Worm (Caenorhabditis elegans): ENCODE data around the gene phf-31.

The phf-31 gene

DNA sequence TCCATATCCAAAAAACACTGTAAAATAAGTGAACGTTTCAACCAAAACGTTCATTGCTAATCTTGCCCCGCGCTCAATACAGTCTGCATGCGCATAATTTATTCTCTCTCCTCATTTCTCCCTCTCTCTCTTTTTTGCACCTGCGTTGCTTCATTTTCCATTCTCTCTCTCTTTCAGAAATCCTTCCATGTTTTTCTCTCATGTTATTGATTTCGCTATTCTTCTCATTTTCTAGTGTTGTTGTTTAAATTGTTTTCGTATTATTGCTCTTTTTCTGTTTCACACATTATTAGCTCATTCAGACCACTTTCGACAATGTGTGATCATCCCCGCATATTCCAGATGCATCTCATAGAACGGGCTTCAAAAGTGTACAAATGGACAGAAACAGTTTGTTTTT is at the start of gene phf-31:
phf-31 (plus strand) TSS at position 301 of the 400 bp plus-strand sequence.
- TF ChIP-seq dpl-1 (GFP tag; optimal IDR thresholded peaks at IDR 0.05) (no peak), ztf-22 (GFP tag; optimal IDR thresholded peaks at IDR 0.05) (no peak), snpc-3.4 (tag; optimal IDR thresholded peaks at IDR 0.05) (no peak), ztf-28 (GFP tag; IDR thresholded peaks at IDR 0.05) (no peak), attf-3 (GFP tag; conservative IDR thresholded peaks at IDR 0.05) (no peak), sdz-38 (tag; optimal IDR thresholded peaks at IDR 0.05) (no peak), lir-1 (GFP tag; conservative IDR thresholded peaks at IDR 0.05) (no peak), hrde-1 (tag; optimal IDR thresholded peaks at IDR 0.05; ENCODE audit: borderline replicate concordance) (no peak), bed-1 (GFP tag; IDR thresholded peaks at IDR 0.05) (no peak), F39B2.1 (GFP tag; IDR thresholded peaks at IDR 0.05) (no peak), unc-62 (GFP tag; optimal IDR thresholded peaks at IDR 0.05) (no peak), ceh-100 (GFP tag; IDR thresholded peaks at IDR 0.05) (no peak), efl-1 (GFP tag; optimal IDR thresholded peaks at IDR 0.05) (no peak)

DNA sequence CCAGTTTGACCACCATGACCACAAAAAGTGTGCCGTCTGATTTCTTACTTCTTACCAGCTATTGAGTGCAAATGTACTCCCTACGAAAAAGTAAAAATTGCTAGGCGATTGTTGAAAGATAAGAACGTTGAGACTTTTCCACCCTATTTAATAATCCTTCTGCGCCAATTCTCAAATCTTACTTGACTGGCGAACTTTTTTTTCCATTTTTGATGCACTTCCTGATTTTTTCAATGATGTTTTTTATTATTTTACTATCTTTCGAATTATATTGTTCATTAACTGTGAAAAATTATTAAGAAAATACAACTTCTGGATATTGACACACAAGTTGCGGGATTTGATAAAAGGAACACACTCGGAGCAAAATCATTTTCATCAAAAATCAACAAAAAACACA is 46.2 kb upstream of the phf-31 start, which contains the start of gene daf-12:
daf-12 (plus strand) TSS at position 301 of the 400 bp plus-strand sequence.
- TF ChIP-seq sea-2 (GFP tag; IDR thresholded peaks at IDR 0.05) = no peak
- TF ChIP-seq snpc-4 (GFP tag; optimal IDR thresholded peaks at IDR 0.05) = no peak
- TF ChIP-seq snpc-4 (tag; optimal IDR thresholded peaks at IDR 0.05) = no peak

DNA sequence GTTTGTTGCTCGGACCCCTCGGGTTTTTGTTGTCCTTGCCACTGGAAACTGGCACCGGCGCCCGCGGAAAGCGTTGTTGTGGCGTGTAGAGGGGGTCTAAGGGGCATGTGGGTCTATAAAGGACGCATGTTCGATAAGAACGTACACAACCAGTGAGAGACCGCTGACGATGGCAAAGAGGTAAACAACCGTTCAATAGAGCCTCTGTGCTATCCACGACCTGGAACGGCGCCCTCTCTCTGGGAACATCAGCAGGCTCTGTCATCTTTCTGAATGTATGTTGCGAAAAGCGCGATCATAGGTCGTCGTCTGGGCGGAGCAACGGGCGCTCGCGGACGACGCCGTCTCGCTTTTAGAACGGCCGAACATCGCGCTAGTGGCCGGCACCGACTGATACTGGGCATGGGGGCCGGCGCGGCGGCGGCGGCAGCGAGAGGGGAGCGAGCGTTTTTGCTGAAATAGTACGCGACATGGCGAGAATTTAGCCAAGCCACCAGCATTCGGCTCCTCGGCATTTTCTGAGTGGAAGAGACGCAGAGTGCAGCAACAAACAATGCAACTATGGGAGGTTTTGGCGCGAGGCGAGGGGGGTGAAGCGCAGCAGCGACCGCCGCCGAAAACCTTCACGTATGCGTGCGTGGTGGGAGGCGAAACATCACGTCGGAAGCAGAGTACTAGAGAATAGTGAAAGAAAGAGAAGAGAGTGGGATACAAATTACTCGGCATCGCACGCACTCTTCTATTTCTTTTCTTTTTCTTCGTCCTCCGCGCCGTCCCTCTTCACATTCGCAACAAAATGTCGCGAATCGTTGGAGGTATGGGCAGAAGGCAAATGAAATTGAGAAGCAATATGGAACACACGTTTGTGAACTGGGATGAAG is 44.5 kb upstream of the phf-31 start:
- no peak; the same call in 1 of the 2 replicates for TF ChIP-seq cebp-1 (GFP tag; IDR thresholded peaks at IDR 0.05)
- peak; percentile 78 for TF ChIP-seq cebp-1 (tag; optimal IDR thresholded peaks at IDR 0.05)
- peak; percentile 43 for TF ChIP-seq chd-7 (tag; optimal IDR thresholded peaks at IDR 0.05)
- no peak for TF ChIP-seq cebp-2 (GFP tag; IDR thresholded peaks at IDR 0.05)
- no peak for TF ChIP-seq die-1 (tag; optimal IDR thresholded peaks at IDR 0.05)
- no peak for TF ChIP-seq mes-4 (tag; optimal IDR thresholded peaks at IDR 0.05)
- no peak for TF ChIP-seq pha-4 (tag; optimal IDR thresholded peaks at IDR 0.05)
- TF ChIP-seq nhr-80 (tag; optimal IDR thresholded peaks at IDR 0.05) = peak; percentile 97
- TF ChIP-seq madf-10 (tag; optimal IDR thresholded peaks at IDR 0.05) = peak; percentile 98
- peak; percentile 68 for TF ChIP-seq B0336.3 (GFP tag; IDR thresholded peaks at IDR 0.05)
- TF ChIP-seq lin-40 (tag; optimal IDR thresholded peaks at IDR 0.05) = peak; percentile 81
- peak; percentile 55 for TF ChIP-seq gei-17 (GFP tag; optimal IDR thresholded peaks at IDR 0.05)
- TF ChIP-seq attf-5 (GFP tag; optimal IDR thresholded peaks at IDR 0.05) = peak; percentile 60
- TF ChIP-seq zfh-2 (GFP tag; conservative IDR thresholded peaks at IDR 0.05) = peak; percentile 99
- TF ChIP-seq nfyb-1 (GFP tag; IDR thresholded peaks at IDR 0.05) = peak; percentile 75; the same call in 1 of the 2 replicates
- peak; percentile 49 for TF ChIP-seq somi-1 (GFP tag; optimal IDR thresholded peaks at IDR 0.05)
- TF ChIP-seq K11D2.4 (GFP tag; IDR thresholded peaks at IDR 0.05) = peak; percentile 65
- TF ChIP-seq bed-2 (GFP tag; IDR thresholded peaks at IDR 0.05) = 0 out of 2 replicates have a peak, but pooled peaks have one; percentile 13
- TF ChIP-seq lin-35 (GFP tag; optimal IDR thresholded peaks at IDR 0.05) = peak in 1 of 3 experiments; percentile 42
- no peak for TF ChIP-seq snpc-4 (GFP tag; optimal IDR thresholded peaks at IDR 0.05)
- TF ChIP-seq snpc-4 (tag; optimal IDR thresholded peaks at IDR 0.05) = peak; percentile 34 to 57 (median 48)
- peak; percentile 22 for TF ChIP-seq ztf-26 (tag; optimal IDR thresholded peaks at IDR 0.05)
- TF ChIP-seq lir-1 (GFP tag; conservative IDR thresholded peaks at IDR 0.05) = 0 out of 2 replicates have a peak, but pooled peaks have one; percentile 13
- TF ChIP-seq efl-1 (GFP tag; optimal IDR thresholded peaks at IDR 0.05) = no peak
- TF ChIP-seq hlh-26 (GFP tag; conservative IDR thresholded peaks at IDR 0.05) = no peak
- no peak for TF ChIP-seq F52B5.7 (tag; optimal IDR thresholded peaks at IDR 0.05)
- TF ChIP-seq K12H6.12 (tag; optimal IDR thresholded peaks at IDR 0.05) = peak; percentile 65
- peak; percentile 10 for TF ChIP-seq repo-1 (tag; optimal IDR thresholded peaks at IDR 0.05)
- TF ChIP-seq hmg-1.2 (GFP tag; IDR thresholded peaks at IDR 0.05) = peak; percentile 60; the same call in 1 of the 2 replicates
- TF ChIP-seq atf-7 (tag; optimal IDR thresholded peaks at IDR 0.05) = peak; percentile 66
- peak; percentile 56; the same call in 1 of the 2 replicates for TF ChIP-seq dox-1 (GFP tag; IDR thresholded peaks at IDR 0.05)
- no peak for TF ChIP-seq aptf-2 (GFP tag; conservative IDR thresholded peaks at IDR 0.05)

Measured in whole organism, young adult.